Fruit fly (Drosophila melanogaster) whole organism, wandering third instar larva: ENCODE results near the gene CG42693.

Source experiments
- Abd-B ChIP-seq: fragments of >200 bp; optimal IDR thresholded peaks from 2 replicates; lab custom pipeline; 2017; ENCODE audit warnings: missing biosample characterization, missing genetic modification characterization
- Dfd ChIP-seq: fragments of >200 bp; optimal IDR thresholded peaks from 2 replicates; lab custom pipeline; 2017; ENCODE audit warnings: missing biosample characterization, missing genetic modification characterization
- Jra ChIP-seq: sonication (Bioruptor generic); optimal IDR thresholded peaks from 2 replicates; lab custom pipeline; 2016; ENCODE audit warnings: missing biosample characterization, missing genetic modification characterization
- N ChIP-seq: fragments of >200 bp; optimal IDR thresholded peaks from 2 replicates; lab custom pipeline; 2018; ENCODE audit warnings: missing biosample characterization, missing external identifiers, missing genetic modification characterization
- Rel ChIP-seq, 2 experiments: fragments of 200-800 bp; sonication (Bioruptor generic) in 1 of 2; optimal IDR thresholded peaks; 2 replicates in 1 of 2; 3 replicates in 1 of 2; lab custom pipeline; 2016 to 2019; ENCODE audit warnings: mild to moderate bottlenecking in 2 of 2, missing biosample characterization in 2 of 2, missing genetic modification characterization in 2 of 2, moderate library complexity in 1 of 2
- Sp1 ChIP-seq: fragments of 200-800 bp; sonication (Bioruptor generic); optimal IDR thresholded peaks from 3 replicates; lab custom pipeline; 2019; ENCODE audit warnings: missing biosample characterization, mild to moderate bottlenecking, missing genetic modification characterization, moderate library complexity
- dl ChIP-seq, 2 experiments: fragments of 175-275, 200-275 bp in 1 of 2; fragments of 200-275 bp in 1 of 2; sonication (Bioruptor generic); optimal IDR thresholded peaks; lab custom pipeline; 2018; ENCODE audit warnings: mild to moderate bottlenecking in 2 of 2, missing biosample characterization in 2 of 2, missing genetic modification characterization in 2 of 2, moderate library complexity in 2 of 2; ENCODE audit not compliant: partially characterized antibody in 2 of 2, insufficient read depth in 1 of 2
- dmrt93B ChIP-seq: fragments of 200-800 bp; sonication (Bioruptor generic); optimal IDR thresholded peaks from 2 replicates; lab custom pipeline; 2018; ENCODE audit warnings: missing biosample characterization, mild to moderate bottlenecking, missing genetic modification characterization
- fru ChIP-seq: fragments of 200-800 bp; sonication (Bioruptor generic); optimal IDR thresholded peaks from 3 replicates; lab custom pipeline; 2016; ENCODE audit warnings: missing biosample characterization, mild to moderate bottlenecking, missing genetic modification characterization
- lola ChIP-seq: fragments of >200 bp; optimal IDR thresholded peaks from 2 replicates; lab custom pipeline; 2017; ENCODE audit warnings: missing biosample characterization, missing genetic modification characterization
- pan ChIP-seq: fragments of >200 bp; optimal IDR thresholded peaks from 2 replicates; lab custom pipeline; 2017
- psq ChIP-seq: fragments of 200-800 bp; sonication (Bioruptor generic); optimal IDR thresholded peaks from 3 replicates; lab custom pipeline; 2017; ENCODE audit warnings: missing biosample characterization, mild to moderate bottlenecking, missing genetic modification characterization, moderate library complexity
- sv ChIP-seq: fragments of 200-800 bp; sonication (Bioruptor generic); optimal IDR thresholded peaks from 3 replicates; lab custom pipeline; 2016; ENCODE audit warnings: missing biosample characterization, missing genetic modification characterization
- usp ChIP-seq: fragments of >200 bp; optimal IDR thresholded peaks from 2 replicates; lab custom pipeline; 2017; ENCODE audit warnings: missing biosample characterization, missing genetic modification characterization

dm6 chr3R:31716265-31716664 is 8.1 kb upstream of the CG42693 start:
- no peak for TF ChIP-seq usp (GFP tag; lab: Kevin White, UChicago)
- no peak for TF ChIP-seq N (GFP tag; lab: Kevin White, UChicago)
- no peak for TF ChIP-seq Rel (GFP tag; optimal IDR thresholded peaks at IDR 0.05; lab: Kevin White, UChicago)
- no peak for TF ChIP-seq Rel (tag; optimal IDR thresholded peaks at IDR 0.05; lab: Kevin White, UChicago)
- TF ChIP-seq psq (GFP tag; lab: Kevin White, UChicago): no peak
- no peak for TF ChIP-seq Abd-B (GFP tag; lab: Kevin White, UChicago)
- no peak for TF ChIP-seq Jra (GFP tag; lab: Kevin White, UChicago)
- no peak for TF ChIP-seq Dfd (GFP tag; lab: Kevin White, UChicago)
- no peak for TF ChIP-seq dl (GFP tag; optimal IDR thresholded peaks at IDR 0.05; lab: Kevin White, UChicago; ENCODE audit: insufficient read depth in 1 of 2, partially characterized antibody in 2 of 2)
- no peak for TF ChIP-seq sv (GFP tag; lab: Kevin White, UChicago)
- TF ChIP-seq pan (lab: Kevin White, UChicago): no peak
- TF ChIP-seq dmrt93B (GFP tag; lab: Kevin White, UChicago): no peak
- TF ChIP-seq Sp1 (GFP tag; lab: Kevin White, UChicago): no peak
- no peak for TF ChIP-seq fru
- no peak for TF ChIP-seq lola (GFP tag; lab: Kevin White, UChicago)
